Worm (Caenorhabditis elegans) whole organism, L2 larva: ENCODE data around the gene W09G12.10.

Experiments used
- F13H6.1 ChIP-seq: sonication (generic microtip); optimal IDR thresholded peaks from 2 replicates; lab custom pipeline; 2016; ENCODE audit warnings: missing genetic modification characterization, missing compliant biosample characterization
- ama-1 ChIP-seq: fragments of 150-350 bp; optimal IDR thresholded peaks from 2 replicates; lab custom pipeline; 2018; ENCODE audit warnings: inconsistent platforms
- blmp-1 ChIP-seq: sonication (generic microtip); optimal IDR thresholded peaks from 2 replicates; lab custom pipeline; 2017; ENCODE audit warnings: missing genetic modification characterization, mild to moderate bottlenecking, missing compliant biosample characterization, antibody characterized with exemption, moderate library complexity; ENCODE audit not compliant: insufficient read depth
- ceh-82 ChIP-seq: fragments of 150-350 bp; optimal IDR thresholded peaks from 2 replicates; lab custom pipeline; 2014; ENCODE audit warnings: missing biosample characterization, missing genetic modification characterization
- egl-27 ChIP-seq: sonication (generic microtip); optimal IDR thresholded peaks from 3 replicates; lab custom pipeline; 2017; ENCODE audit warnings: missing biosample characterization, missing genetic modification reagents, missing genetic modification characterization
- elt-3 ChIP-seq: sonication (generic microtip); optimal IDR thresholded peaks from 2 replicates; lab custom pipeline; 2017; ENCODE audit warnings: missing biosample characterization, missing genetic modification characterization
- mbf-1 ChIP-seq: sonication (generic microtip); optimal IDR thresholded peaks from 2 replicates; lab custom pipeline; 2017; ENCODE audit warnings: missing biosample characterization, missing genetic modification characterization
- nhr-10 ChIP-seq: sonication (generic microtip); optimal IDR thresholded peaks from 2 replicates; lab custom pipeline; 2017; ENCODE audit warnings: missing biosample characterization, missing genetic modification characterization
- nhr-12 ChIP-seq: fragments of 150-350 bp; optimal IDR thresholded peaks from 2 replicates; lab custom pipeline; 2014; ENCODE audit warnings: missing biosample characterization, missing genetic modification characterization
- nhr-77 ChIP-seq: fragments of 150-350 bp; optimal IDR thresholded peaks from 2 replicates; lab custom pipeline; 2014; ENCODE audit warnings: missing biosample characterization, missing genetic modification characterization
- unc-39 ChIP-seq: fragments of 150-350 bp; optimal IDR thresholded peaks from 2 replicates; lab custom pipeline; 2014; ENCODE audit warnings: missing biosample characterization, missing genetic modification characterization
- unc-62 ChIP-seq: fragments of 150-350 bp; optimal IDR thresholded peaks from 2 replicates; lab custom pipeline; 2014; ENCODE audit warnings: missing biosample characterization, missing genetic modification reagents, missing genetic modification characterization

- no peak for TF ChIP-seq nhr-77 (tag; lab: Kevin White, UChicago)
- TF ChIP-seq unc-62 (GFP tag; lab: Kevin White, UChicago), result no peak
- no peak for TF ChIP-seq blmp-1 (tag; lab: Kevin White, UChicago)
- TF ChIP-seq nhr-10 (tag; lab: Kevin White, UChicago), result no peak
- no peak for TF ChIP-seq ama-1 (lab: Kevin White, UChicago)
- no peak for TF ChIP-seq mbf-1
- no peak for TF ChIP-seq F13H6.1 (tag; lab: Kevin White, UChicago)
- no peak for TF ChIP-seq unc-39 (tag; lab: Kevin White, UChicago)
- TF ChIP-seq egl-27 (tag; lab: Kevin White, UChicago), result no peak
- TF ChIP-seq ceh-82 (tag; lab: Kevin White, UChicago), result no peak
- no peak for TF ChIP-seq nhr-12 (tag; lab: Kevin White, UChicago)
- no peak for TF ChIP-seq elt-3 (tag; lab: Kevin White, UChicago)
Measured at ce11 chrIV:1243295-1243694, 22.2 kb upstream of the W09G12.10 start, which contains the start of gene F38A1.15.
